Worm (Caenorhabditis elegans): Measurements from ENCODE around the gene ran-5.

The ran-5 gene

DNA sequence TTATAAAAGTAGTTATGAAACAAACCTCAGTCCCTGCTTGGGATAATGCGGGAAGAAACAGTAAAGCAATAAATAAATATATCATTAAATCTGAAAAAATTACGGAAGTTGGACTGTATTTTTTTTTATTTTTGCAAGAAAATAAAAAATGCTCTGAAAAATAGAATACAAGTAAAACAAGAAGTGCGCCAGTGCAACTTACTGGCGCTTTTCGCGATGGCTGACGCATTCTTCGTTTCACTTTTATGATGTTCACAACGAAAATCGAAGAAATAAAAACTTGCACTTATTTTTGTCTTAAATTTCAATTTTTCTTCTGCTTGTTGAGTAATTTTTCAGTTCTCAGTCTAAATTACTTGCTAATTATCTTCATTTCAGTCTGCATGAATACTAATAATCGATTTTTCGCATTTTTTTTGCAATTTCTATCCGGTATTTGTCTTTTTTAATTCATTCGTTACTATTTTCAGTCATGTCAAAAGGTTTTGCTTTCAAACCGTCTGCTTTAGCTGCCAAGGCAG is at the start of gene ran-5, which contains the start of gene R12C12.6:
ran-5 (plus strand) TSS at position 471 of the 521 bp plus-strand sequence.
R12C12.6 (minus strand) TSS at position 229 of the 521 bp plus-strand sequence.
- TF ChIP-seq nhr-84 (tag; optimal IDR thresholded peaks at IDR 0.05) (no peak), C04F5.9 (tag; optimal IDR thresholded peaks at IDR 0.05) (peak; percentile 60), nhr-47 (tag; optimal IDR thresholded peaks at IDR 0.05) (peak; percentile 90), efl-3 (GFP tag; optimal IDR thresholded peaks at IDR 0.05) (no peak), skn-1 (tag; optimal IDR thresholded peaks at IDR 0.05) (peak; percentile 63), C16A3.4 (tag; optimal IDR thresholded peaks at IDR 0.05) (peak; percentile 85), sox-4 (tag; optimal IDR thresholded peaks at IDR 0.05) (peak; percentile 70), isw-1 (GFP tag; IDR thresholded peaks at IDR 0.05) (peak; percentile 75), hpl-2 (GFP tag; optimal IDR thresholded peaks at IDR 0.05) (peak; percentile 24), nhr-77 (tag; optimal IDR thresholded peaks at IDR 0.05) (peak; percentile 66), ztf-4 (tag; optimal IDR thresholded peaks at IDR 0.05) (peak; percentile 62), nhr-90 (tag; optimal IDR thresholded peaks at IDR 0.05; ENCODE audit: poor library complexity) (peak; percentile 88), irx-1 (tag; optimal IDR thresholded peaks at IDR 0.05) (peak; percentile 79), lin-14 (GFP tag; optimal IDR thresholded peaks at IDR 0.05) (peak; percentile 82), ceh-8 (GFP tag; optimal IDR thresholded peaks at IDR 0.05) (peak; percentile 69), nhr-76 (tag; optimal IDR thresholded peaks at IDR 0.05) (no peak), egl-27 (tag; optimal IDR thresholded peaks at IDR 0.05) (no peak), nhr-19 (GFP tag; conservative IDR thresholded peaks at IDR 0.05) (peak; percentile 87), sptf-1 (tag; optimal IDR thresholded peaks at IDR 0.05) (no peak), lir-3 (tag; optimal IDR thresholded peaks at IDR 0.05; ENCODE audit: poor library complexity) (peak; percentile 72), rnt-1 (tag; optimal IDR thresholded peaks at IDR 0.05) (peak; percentile 95), tbx-2 (tag; optimal IDR thresholded peaks at IDR 0.05) (peak; percentile 85), ceh-88 (GFP tag; IDR thresholded peaks at IDR 0.05) (0 out of 2 replicates have a peak, but pooled peaks have one; percentile 40), unc-62 (GFP tag; optimal IDR thresholded peaks at IDR 0.05) (no peak), lin-35 (GFP tag; optimal IDR thresholded peaks at IDR 0.05) (peak; percentile 83 to 86), C34B4.2 (tag; optimal IDR thresholded peaks at IDR 0.05) (no peak), fkh-4 (tag; optimal IDR thresholded peaks at IDR 0.05; ENCODE audit: borderline replicate concordance) (peak; percentile 64), fkh-10 (GFP tag; optimal IDR thresholded peaks at IDR 0.05) (peak; percentile 32), nhr-20 (tag; optimal IDR thresholded peaks at IDR 0.05) (peak; percentile 88), ceh-82 (tag; optimal IDR thresholded peaks at IDR 0.05) (peak; percentile 82 to 91 (median 87)), ces-1 (GFP tag; optimal IDR thresholded peaks at IDR 0.05) (no peak), hlh-17 (GFP tag; optimal IDR thresholded peaks at IDR 0.05; ENCODE audit: borderline replicate concordance) (no peak), mep-1 (tag; optimal IDR thresholded peaks at IDR 0.05) (peak; percentile 93), F16B12.6 (tag; optimal IDR thresholded peaks at IDR 0.05) (peak; percentile 63), blmp-1 (tag; optimal IDR thresholded peaks at IDR 0.05) (peak; percentile 79), nhr-11 (tag; optimal IDR thresholded peaks at IDR 0.05) (peak; percentile 75), ceh-90 (tag; optimal IDR thresholded peaks at IDR 0.05) (peak; percentile 15), lsy-2 (tag; optimal IDR thresholded peaks at IDR 0.05) (peak; percentile 89 to 91), jun-1 (tag; optimal IDR thresholded peaks at IDR 0.05) (peak; percentile 58), vab-15 (tag; optimal IDR thresholded peaks at IDR 0.05) (no peak), lin-39 (tag; optimal IDR thresholded peaks at IDR 0.05) (peak; percentile 76), fkh-8 (tag; optimal IDR thresholded peaks at IDR 0.05) (peak; percentile 69), pag-3 (tag; optimal IDR thresholded peaks at IDR 0.05; ENCODE audit: borderline replicate concordance, insufficient read depth) (no peak), snu-23 (GFP tag; optimal IDR thresholded peaks at IDR 0.05) (peak; percentile 90), unc-98 (GFP tag; IDR thresholded peaks at IDR 0.05) (no peak), hlh-4 (tag; optimal IDR thresholded peaks at IDR 0.05) (no peak), unc-30 (tag; optimal IDR thresholded peaks at IDR 0.05) (no peak), ama-1 (optimal IDR thresholded peaks at IDR 0.05) (peak; percentile 34), pqm-1 (tag; optimal IDR thresholded peaks at IDR 0.05) (no peak), snpc-4 (tag; optimal IDR thresholded peaks at IDR 0.05) (peak; percentile 83), fos-1 (tag; optimal IDR thresholded peaks at IDR 0.05) (peak; percentile 79), lin-13 (GFP tag; optimal IDR thresholded peaks at IDR 0.05) (peak; percentile 68), elt-3 (tag; optimal IDR thresholded peaks at IDR 0.05) (peak in 2 of 6 experiments; percentile 33 to 78)
